Worm (Caenorhabditis elegans): Measurements from ENCODE around the gene chil-5.

The chil-5 gene

DNA sequence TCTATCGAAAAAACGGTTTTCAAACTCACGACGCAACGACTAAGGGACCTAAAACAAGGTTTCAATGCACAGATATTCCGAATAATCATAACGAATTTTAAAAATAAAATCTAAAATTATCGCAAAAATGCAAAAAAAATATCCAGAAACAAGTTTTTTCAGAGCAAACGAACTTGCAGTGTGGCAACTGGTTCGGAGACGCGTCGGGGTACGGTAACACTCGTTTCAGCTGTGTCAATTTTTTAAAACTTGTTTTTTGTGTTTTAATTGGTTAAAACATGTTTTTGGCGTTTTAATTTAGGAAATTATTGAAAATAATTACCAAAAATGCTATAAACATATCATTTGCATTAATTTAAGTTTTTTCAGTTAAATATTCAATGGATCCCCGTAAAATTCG lies 32.9 kb upstream of the chil-5 start, which contains the start of gene C08H9.16 (continued):
- TF ChIP-seq pqm-1 (tag; optimal IDR thresholded peaks at IDR 0.05) = no peak
- TF ChIP-seq nhr-237 (tag; optimal IDR thresholded peaks at IDR 0.05) = no peak
- peak; percentile 13 for TF ChIP-seq nhr-6 (tag; optimal IDR thresholded peaks at IDR 0.05)
- no peak for TF ChIP-seq nhr-10 (tag; optimal IDR thresholded peaks at IDR 0.05)
- TF ChIP-seq ceh-44 (GFP tag; IDR thresholded peaks at IDR 0.05) = no peak

DNA sequence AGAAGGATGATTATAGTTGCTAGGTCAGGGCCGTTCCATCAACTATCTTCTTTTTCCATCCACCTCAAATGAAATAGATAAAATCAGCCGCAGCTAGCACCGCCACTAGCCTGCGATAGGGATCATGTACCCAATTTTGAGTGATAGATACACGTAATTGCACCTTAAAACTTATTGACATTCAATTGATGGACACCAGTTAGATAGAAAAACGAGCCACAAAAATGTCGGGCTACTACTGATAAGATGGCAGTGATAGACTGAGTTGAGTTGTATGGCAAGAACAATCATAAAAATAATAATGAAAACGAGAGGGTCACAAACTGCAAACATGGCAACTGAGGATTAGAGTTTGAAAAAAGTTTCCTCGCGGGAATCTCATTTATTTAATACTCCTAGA lies 32.3 kb upstream of the chil-5 start:
- TF ChIP-seq zfp-2 (tag; optimal IDR thresholded peaks at IDR 0.05) = no peak
- peak; percentile 79 for TF ChIP-seq tra-1 (GFP tag; IDR thresholded peaks at IDR 0.05)
- TF ChIP-seq sdz-12 (GFP tag; optimal IDR thresholded peaks at IDR 0.05) = no peak
- TF ChIP-seq dve-1 (tag; optimal IDR thresholded peaks at IDR 0.05; ENCODE audit: insufficient read depth) = peak; percentile 66
- TF ChIP-seq Y75B8A.6 (GFP tag; IDR thresholded peaks at IDR 0.05) = no peak
- 0 out of 2 replicates have a peak, but pooled peaks have one; percentile 11 for TF ChIP-seq ceh-20 (GFP tag; IDR thresholded peaks at IDR 0.05)
- no peak for TF ChIP-seq lin-39 (tag; optimal IDR thresholded peaks at IDR 0.05)
- TF ChIP-seq zip-11 (GFP tag; IDR thresholded peaks at IDR 0.05) = no peak
- TF ChIP-seq R02D3.7 (tag; optimal IDR thresholded peaks at IDR 0.05) = no peak
- TF ChIP-seq mes-2 (tag; optimal IDR thresholded peaks at IDR 0.05; ENCODE audit: poor library complexity, severe bottlenecking) = peak; percentile 28
- TF ChIP-seq daf-16 (GFP tag; optimal IDR thresholded peaks at IDR 0.05) = no peak
- peak; percentile 53 for TF ChIP-seq daf-16 (tag; optimal IDR thresholded peaks at IDR 0.05)
- no peak for TF ChIP-seq lin-38 (GFP tag; IDR thresholded peaks at IDR 0.05)
- TF ChIP-seq lin-1 (GFP tag; IDR thresholded peaks at IDR 0.05) = 0 out of 2 replicates have a peak, but pooled peaks have one; percentile 41
- TF ChIP-seq hlh-30 (tag; optimal IDR thresholded peaks at IDR 0.05; ENCODE audit: insufficient read depth) = no peak
- no peak for TF ChIP-seq mdl-1 (tag; optimal IDR thresholded peaks at IDR 0.05)
- peak; percentile 72 for TF ChIP-seq pqm-1 (tag; optimal IDR thresholded peaks at IDR 0.05)
- TF ChIP-seq ctbp-1 (GFP tag; IDR thresholded peaks at IDR 0.05) = no peak
- peak; percentile 86 for TF ChIP-seq php-3 (GFP tag; IDR thresholded peaks at IDR 0.05)
- TF ChIP-seq lsy-2 (tag; optimal IDR thresholded peaks at IDR 0.05) = peak in 1 of 2 experiments; percentile 5
- TF ChIP-seq daf-19 (GFP tag; conservative IDR thresholded peaks at IDR 0.05) = no peak
- TF ChIP-seq nhr-48 (tag; optimal IDR thresholded peaks at IDR 0.05) = peak; percentile 69
- no peak for TF ChIP-seq zfp-3 (GFP tag; conservative IDR thresholded peaks at IDR 0.05)
- TF ChIP-seq dmd-6 (GFP tag; IDR thresholded peaks at IDR 0.05) = peak; percentile 94
- TF ChIP-seq D1046.2 (GFP tag; IDR thresholded peaks at IDR 0.05) = no peak
- TF ChIP-seq nhr-25 (tag; optimal IDR thresholded peaks at IDR 0.05; ENCODE audit: borderline replicate concordance, insufficient read depth) = no peak
- TF ChIP-seq zag-1 (tag; optimal IDR thresholded peaks at IDR 0.05) = no peak
- peak; percentile 64 for TF ChIP-seq hlh-11 (tag; optimal IDR thresholded peaks at IDR 0.05)
- no peak for TF ChIP-seq nhr-237 (tag; optimal IDR thresholded peaks at IDR 0.05)
- TF ChIP-seq nhr-41 (GFP tag; IDR thresholded peaks at IDR 0.05) = peak; percentile 60; the same call in 1 of the 2 replicates
- TF ChIP-seq nhr-28 (tag; optimal IDR thresholded peaks at IDR 0.05) = peak; percentile 62
- no peak for TF ChIP-seq dpl-1 (GFP tag; optimal IDR thresholded peaks at IDR 0.05)
- no peak for TF ChIP-seq T26A8.4 (GFP tag; IDR thresholded peaks at IDR 0.05)

DNA sequence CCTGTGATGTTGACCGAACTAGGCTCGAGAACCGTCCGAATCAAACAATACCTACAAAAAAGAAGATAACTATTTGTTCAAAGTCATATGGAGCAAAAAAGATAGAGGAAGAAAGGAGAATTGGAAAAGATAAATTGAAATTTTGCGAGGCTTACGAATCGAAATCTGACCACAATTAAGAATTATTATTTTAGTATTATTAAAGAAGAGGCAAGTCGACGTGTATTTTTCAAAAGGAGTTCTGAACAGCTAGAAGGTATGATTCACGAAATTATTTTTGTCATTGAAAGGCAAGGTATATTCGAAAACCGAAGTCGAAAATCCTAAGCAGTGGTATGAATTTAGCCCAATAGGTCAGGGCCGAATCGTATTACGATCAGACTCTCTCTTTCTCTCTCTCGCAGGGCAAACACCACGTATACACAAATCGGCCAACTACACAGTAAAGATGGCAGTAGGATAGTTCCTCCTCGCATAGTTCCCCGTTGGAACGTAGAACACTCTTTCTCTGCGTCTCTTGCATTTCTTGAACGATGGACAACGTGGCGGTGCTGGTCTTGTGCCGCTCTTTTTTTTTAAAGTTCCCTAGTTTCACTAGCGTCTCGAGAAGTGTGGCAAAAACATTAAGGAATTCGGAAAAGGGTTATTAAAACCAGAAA lies 31.7 kb upstream of the chil-5 start, which contains the start of gene vgln-1:
Gene vgln-1, minus strand, starts transcription at position 51 of the 659 bp plus-strand sequence.
- TF ChIP-seq hlh-30 (tag; optimal IDR thresholded peaks at IDR 0.05; ENCODE audit: insufficient read depth) = peak; percentile 50
- TF ChIP-seq ceh-32 (tag; optimal IDR thresholded peaks at IDR 0.05; ENCODE audit: poor library complexity) = no peak
- TF ChIP-seq nhr-25 (tag; optimal IDR thresholded peaks at IDR 0.05; ENCODE audit: borderline replicate concordance, insufficient read depth) = peak; percentile 55
- TF ChIP-seq mes-2 (tag; optimal IDR thresholded peaks at IDR 0.05; ENCODE audit: poor library complexity, severe bottlenecking) = peak; percentile 31
- TF ChIP-seq mxl-3 (GFP tag; optimal IDR thresholded peaks at IDR 0.05) = peak; percentile 61
- peak in 1 of 2 experiments; percentile 35 for TF ChIP-seq mdl-1 (tag; optimal IDR thresholded peaks at IDR 0.05)
- TF ChIP-seq nhr-28 (tag; optimal IDR thresholded peaks at IDR 0.05) = peak; percentile 14
- TF ChIP-seq lsy-2 (tag; optimal IDR thresholded peaks at IDR 0.05) = peak in 1 of 2 experiments; percentile 46
- peak in 1 of 2 experiments; percentile 60 for TF ChIP-seq unc-62 (GFP tag; optimal IDR thresholded peaks at IDR 0.05 in 1 of 2)
- no peak for TF ChIP-seq unc-62 (tag; optimal IDR thresholded peaks at IDR 0.05)
- TF ChIP-seq egl-43 (GFP tag; IDR thresholded peaks at IDR 0.05) = 0 out of 2 replicates have a peak, but pooled peaks have one; percentile 10
- TF ChIP-seq hif-1 (tag; optimal IDR thresholded peaks at IDR 0.05) = no peak
- no peak for TF ChIP-seq F26F4.8 (GFP tag; conservative IDR thresholded peaks at IDR 0.05)
- TF ChIP-seq dpl-1 (GFP tag; optimal IDR thresholded peaks at IDR 0.05) = peak; percentile 16
- TF ChIP-seq ceh-62 (tag; optimal IDR thresholded peaks at IDR 0.05) = no peak
- TF ChIP-seq aha-1 (tag) = peak; percentile 58
- TF ChIP-seq Y105C5A.15 (GFP tag; IDR thresholded peaks at IDR 0.05) = 0 out of 2 replicates have a peak, but pooled peaks have one; percentile 37
- 0 out of 2 replicates have a peak, but pooled peaks have one; percentile 13 for TF ChIP-seq ZK337.2 (GFP tag; IDR thresholded peaks at IDR 0.05)
